Worm (Caenorhabditis elegans): ENCODE data around the gene bath-10.

ce11 chrII:3385736-3386135 lies 10.9 kb downstream of the bath-10 start, which contains the start of gene T06D4.2:
- TF ChIP-seq ceh-48 (tag; optimal IDR thresholded peaks at IDR 0.05) (no peak), T23F11.4 (GFP tag; optimal IDR thresholded peaks at IDR 0.05) (no peak), unc-55 (GFP tag; optimal IDR thresholded peaks at IDR 0.05) (no peak), pqm-1 (tag; optimal IDR thresholded peaks at IDR 0.05) (no peak), pat-9 (tag; optimal IDR thresholded peaks at IDR 0.05) (no peak), ceh-14 (tag; optimal IDR thresholded peaks at IDR 0.05) (no peak), K02D7.2 (tag; optimal IDR thresholded peaks at IDR 0.05) (no peak), rnt-1 (tag; optimal IDR thresholded peaks at IDR 0.05) (no peak)

Measured in whole organism, late embryonic.